Worm (Caenorhabditis elegans): ENCODE results near the gene mrps-22.

Gene mrps-22

ce11 chrII:10564578-10564977 is 17.8 kb upstream of the mrps-22 start, which contains the start of the genes C06A1.6 and C06A1.7:
Gene C06A1.6 (minus strand): TSS chrII:10564678.
Gene C06A1.7 (plus strand): TSS chrII:10564891.
- TF ChIP-seq lin-13 (tag; optimal IDR thresholded peaks at IDR 0.05) = no peak
- no peak for TF ChIP-seq unc-62 (GFP tag; optimal IDR thresholded peaks at IDR 0.05)
- no peak for TF ChIP-seq lsy-2 (tag; optimal IDR thresholded peaks at IDR 0.05)
- no peak for TF ChIP-seq mab-5 (tag; optimal IDR thresholded peaks at IDR 0.05)
- no peak for TF ChIP-seq ces-1 (GFP tag; optimal IDR thresholded peaks at IDR 0.05)
- no peak for TF ChIP-seq ztf-11 (tag; optimal IDR thresholded peaks at IDR 0.05)
- no peak for TF ChIP-seq ham-2 (GFP tag; optimal IDR thresholded peaks at IDR 0.05)
- no peak for TF ChIP-seq sem-2 (GFP tag; optimal IDR thresholded peaks at IDR 0.05)
- TF ChIP-seq sptf-1 (tag; optimal IDR thresholded peaks at IDR 0.05) = no peak
- TF ChIP-seq blmp-1 (tag; optimal IDR thresholded peaks at IDR 0.05) = no peak
- no peak for TF ChIP-seq ceh-39 (tag; optimal IDR thresholded peaks at IDR 0.05)

DNA sequence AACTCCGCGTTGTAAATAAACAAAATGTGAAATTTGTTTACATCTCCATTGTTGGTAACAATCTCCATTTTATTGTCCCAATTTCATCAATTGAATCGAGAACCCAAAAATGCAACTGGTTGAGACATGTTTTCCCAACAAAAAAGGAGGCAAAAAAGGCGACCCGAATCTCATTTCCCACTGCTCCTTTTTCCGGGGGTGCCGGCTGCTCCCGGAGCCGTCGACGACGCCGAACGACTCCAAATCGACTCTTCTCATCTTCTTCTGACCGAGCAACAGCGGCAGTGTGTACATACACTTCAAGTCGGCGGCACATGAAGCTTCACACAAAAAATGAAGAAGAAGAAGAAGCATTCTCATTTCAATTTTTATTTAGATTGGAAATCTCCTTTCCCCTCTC is 16.0 kb upstream of the mrps-22 start:
- no peak for TF ChIP-seq nhr-28 (tag; optimal IDR thresholded peaks at IDR 0.05)

DNA sequence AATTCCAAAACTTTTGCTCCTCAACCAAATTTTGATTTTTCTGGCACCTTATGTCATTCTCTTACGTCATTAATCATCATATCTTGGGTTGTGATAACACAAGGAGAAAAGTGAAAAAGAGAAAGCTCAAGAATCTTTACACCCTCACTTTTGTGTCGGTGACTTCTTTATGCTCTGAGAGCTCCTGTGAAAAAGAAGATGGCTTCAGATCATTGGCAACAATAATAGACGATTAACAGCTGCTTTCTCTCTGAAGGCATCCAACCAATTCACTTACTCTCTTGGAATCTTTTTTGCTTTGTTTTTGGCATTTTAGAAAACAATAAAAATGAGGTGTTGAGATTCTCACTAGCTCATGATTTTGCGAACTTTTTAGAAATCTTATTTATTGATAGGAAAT is 12.9 kb upstream of the mrps-22 start:
- TF ChIP-seq hlh-1 (tag; optimal IDR thresholded peaks at IDR 0.05) = peak; percentile 76
- TF ChIP-seq lin-32 (GFP tag; optimal IDR thresholded peaks at IDR 0.05) = no peak

DNA sequence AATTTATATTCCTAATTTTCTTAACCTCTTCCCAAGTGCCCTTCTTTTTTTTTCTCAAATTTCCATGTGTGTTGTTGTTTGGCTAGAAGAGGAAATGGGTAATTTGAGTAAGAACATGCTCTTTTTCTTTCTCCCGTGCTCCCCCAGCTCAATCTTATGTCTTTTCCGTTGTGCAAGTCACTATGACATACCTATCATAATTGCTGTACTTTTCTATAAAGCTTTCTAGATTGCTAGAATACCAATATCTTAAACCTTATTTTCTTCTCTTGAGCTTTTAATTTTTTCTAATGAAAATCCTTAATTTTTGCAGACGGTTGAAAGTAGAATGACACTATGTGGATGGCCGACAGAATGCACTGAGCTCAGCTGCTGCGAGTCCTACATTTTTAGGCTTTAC is 12.1 kb upstream of the mrps-22 start, which contains the start of gene txt-13:
txt-13 (plus strand) TSS at position 301 of the 400 bp plus-strand sequence.
- TF ChIP-seq elt-1 (tag; optimal IDR thresholded peaks at IDR 0.05; ENCODE audit: borderline replicate concordance, insufficient read depth) = no peak
- no peak for TF ChIP-seq ceh-43 (GFP tag; optimal IDR thresholded peaks at IDR 0.05)
- TF ChIP-seq unc-62 (GFP tag; optimal IDR thresholded peaks at IDR 0.05) = no peak

ce11 chrII:10571967-10572366 is 10.5 kb upstream of the mrps-22 start, which contains the start of gene C06A1.3:
Gene C06A1.3 (plus strand): TSS chrII:10572267.
- TF ChIP-seq ztf-11 (tag; optimal IDR thresholded peaks at IDR 0.05) = no peak
- TF ChIP-seq nhr-28 (tag; optimal IDR thresholded peaks at IDR 0.05) = no peak
- no peak for TF ChIP-seq unc-120 (tag; optimal IDR thresholded peaks at IDR 0.05; ENCODE audit: poor library complexity, severe bottlenecking)
- TF ChIP-seq nhr-12 (tag; optimal IDR thresholded peaks at IDR 0.05) = no peak
- no peak for TF ChIP-seq mab-5 (tag; optimal IDR thresholded peaks at IDR 0.05)
- no peak for TF ChIP-seq blmp-1 (tag; optimal IDR thresholded peaks at IDR 0.05)
- TF ChIP-seq nhr-76 (tag; optimal IDR thresholded peaks at IDR 0.05) = no peak
- TF ChIP-seq unc-62 (GFP tag; optimal IDR thresholded peaks at IDR 0.05) = no peak
- no peak for TF ChIP-seq mep-1 (tag; optimal IDR thresholded peaks at IDR 0.05)
- no peak for TF ChIP-seq ceh-43 (GFP tag; optimal IDR thresholded peaks at IDR 0.05)
- no peak for TF ChIP-seq mls-2 (tag; optimal IDR thresholded peaks at IDR 0.05)
- TF ChIP-seq nhr-2 (tag; optimal IDR thresholded peaks at IDR 0.05) = no peak
- TF ChIP-seq snpc-4 (tag; optimal IDR thresholded peaks at IDR 0.05) = no peak
- TF ChIP-seq ceh-83 (GFP tag; optimal IDR thresholded peaks at IDR 0.05) = no peak
- no peak for TF ChIP-seq drap-1 (GFP tag; optimal IDR thresholded peaks at IDR 0.05)
- TF ChIP-seq hlh-1 (tag; optimal IDR thresholded peaks at IDR 0.05) = no peak
- TF ChIP-seq pha-4 (tag; optimal IDR thresholded peaks at IDR 0.05) = no peak
- no peak for TF ChIP-seq tbx-8 (GFP tag; optimal IDR thresholded peaks at IDR 0.05)
- TF ChIP-seq sem-2 (GFP tag; optimal IDR thresholded peaks at IDR 0.05) = no peak
- no peak for TF ChIP-seq bed-3 (GFP tag; optimal IDR thresholded peaks at IDR 0.05)

DNA sequence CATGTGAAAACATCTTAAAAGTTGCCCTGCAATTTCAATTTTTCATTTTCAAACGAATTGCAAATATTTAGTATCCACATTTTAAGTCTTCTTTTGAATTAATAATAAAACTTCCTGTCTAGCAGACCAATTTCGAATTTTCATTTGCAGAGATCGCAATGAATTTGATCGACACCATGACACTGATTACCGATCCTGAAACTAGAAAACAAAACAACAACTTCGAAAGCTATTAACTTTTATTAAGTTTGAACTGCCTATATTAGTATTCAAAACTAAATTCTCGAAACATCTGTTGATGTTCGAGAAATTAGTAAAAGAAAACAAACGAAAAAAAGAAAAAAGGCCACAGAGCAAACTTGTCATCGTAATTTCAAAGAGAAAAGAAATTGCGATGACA is 8.2 kb upstream of the mrps-22 start:
- TF ChIP-seq nhr-76 (tag; optimal IDR thresholded peaks at IDR 0.05) (no peak), nhr-2 (tag; optimal IDR thresholded peaks at IDR 0.05) (no peak), ces-1 (GFP tag; optimal IDR thresholded peaks at IDR 0.05) (no peak), mab-5 (tag; optimal IDR thresholded peaks at IDR 0.05) (no peak), M03D4.4 (tag; optimal IDR thresholded peaks at IDR 0.05) (no peak), drap-1 (GFP tag; optimal IDR thresholded peaks at IDR 0.05) (no peak), lsy-2 (tag; optimal IDR thresholded peaks at IDR 0.05) (no peak)
